Worm (Caenorhabditis elegans) whole organism, L4 larva: ENCODE data around the gene nas-8.

Experiments
- aha-1 ChIP-seq: fragments of 150-350 bp; peaks from one replicate; lab custom pipeline; 2014; ENCODE audit warnings: missing biosample characterization, missing genetic modification characterization
- ama-1 ChIP-seq: fragments of 150-350 bp; optimal IDR thresholded peaks from 2 replicates; lab custom pipeline; 2014; ENCODE audit warnings: inconsistent platforms, mixed read lengths
- arid-1 ChIP-seq: fragments of 200-800 bp; sonication (Bioruptor generic); conservative IDR thresholded peaks from 2 replicates; pipeline ENCODE4 v1.3.6; 2022; ENCODE audit warnings: missing genetic modification reagents, missing genetic modification characterization, missing compliant biosample characterization
- ceh-28 ChIP-seq: fragments of 150-350 bp; optimal IDR thresholded peaks from 2 replicates; lab custom pipeline; 2014; ENCODE audit warnings: missing biosample characterization, missing genetic modification reagents, missing genetic modification characterization
- daf-16 ChIP-seq, 3 experiments: sonication (generic microtip); optimal IDR thresholded peaks; 2 replicates each; lab custom pipeline; 2016 to 2017; ENCODE audit warnings: missing genetic modification characterization in 3 of 3, missing genetic modification reagents in 3 of 3, mild to moderate bottlenecking in 2 of 3, missing compliant biosample characterization in 2 of 3, missing biosample characterization in 1 of 3, moderate library complexity in 1 of 3
- daf-19 ChIP-seq: fragments of 200-800 bp; sonication (Bioruptor generic); conservative IDR thresholded peaks from 2 replicates; pipeline ENCODE4 v1.3.6; 2022; ENCODE audit warnings: missing genetic modification characterization, missing compliant biosample characterization
- dmd-6 ChIP-seq: fragments of 200-800 bp; sonication (Bioruptor generic); IDR thresholded peaks from 2 replicates; pipeline ENCODE4 v1.3.6; 2022; ENCODE audit warnings: missing genetic modification reagents, missing genetic modification characterization, missing compliant biosample characterization
- dmd-8 ChIP-seq: fragments of 200-800 bp; sonication (Bioruptor generic); IDR thresholded peaks from 2 replicates; pipeline ENCODE4 v1.3.6; 2022; ENCODE audit warnings: missing genetic modification characterization, missing compliant biosample characterization
- dpl-1 ChIP-seq: fragments of 150-350 bp; optimal IDR thresholded peaks from 2 replicates; lab custom pipeline; 2014; ENCODE audit warnings: missing biosample characterization, missing genetic modification reagents, missing genetic modification characterization
- duxl-1 ChIP-seq: sonication (generic microtip); optimal IDR thresholded peaks from 2 replicates; lab custom pipeline; 2016; ENCODE audit warnings: mild to moderate bottlenecking, missing genetic modification characterization, moderate library complexity, missing compliant biosample characterization; ENCODE audit not compliant: poor library complexity
- dve-1 ChIP-seq: sonication (generic microtip); optimal IDR thresholded peaks from 2 replicates; lab custom pipeline; 2017; ENCODE audit warnings: antibody characterized with exemption, mild to moderate bottlenecking, missing genetic modification characterization, missing compliant biosample characterization; ENCODE audit not compliant: insufficient read depth
- fkh-10 ChIP-seq: fragments of 150-350 bp; optimal IDR thresholded peaks from 2 replicates; lab custom pipeline; 2014; ENCODE audit warnings: missing biosample characterization, missing genetic modification reagents, missing genetic modification characterization
- hlh-11 ChIP-seq: fragments of 200-800 bp; sonication (Bioruptor generic); optimal IDR thresholded peaks from 2 replicates; lab custom pipeline; 2018; ENCODE audit warnings: mild to moderate bottlenecking, missing genetic modification characterization, missing compliant biosample characterization
- hlh-30 ChIP-seq: sonication (generic microtip); optimal IDR thresholded peaks from 2 replicates; lab custom pipeline; 2017; ENCODE audit warnings: antibody characterized with exemption, mild to moderate bottlenecking, missing genetic modification characterization, missing compliant biosample characterization; ENCODE audit not compliant: insufficient read depth
- jun-1 ChIP-seq: fragments of 150-350 bp; optimal IDR thresholded peaks from 2 replicates; lab custom pipeline; 2014; ENCODE audit warnings: missing biosample characterization, missing genetic modification reagents, missing genetic modification characterization
- lin-13 ChIP-seq: fragments of 150-350 bp; optimal IDR thresholded peaks from 2 replicates; lab custom pipeline; 2014; ENCODE audit warnings: missing biosample characterization, missing genetic modification reagents, missing genetic modification characterization
- lin-29 ChIP-seq: fragments of 200-800 bp; sonication (Bioruptor generic); IDR thresholded peaks from 2 replicates; pipeline ENCODE4 v1.3.6; 2022; ENCODE audit warnings: missing genetic modification reagents, missing genetic modification characterization, missing compliant biosample characterization
- lin-38 ChIP-seq: fragments of 200-800 bp; sonication (Bioruptor generic); IDR thresholded peaks from 2 replicates; pipeline ENCODE4 v1.3.6; 2022; ENCODE audit warnings: missing genetic modification reagents, missing genetic modification characterization, missing compliant biosample characterization
- lsy-2 ChIP-seq, 2 experiments: fragments of 150-350 bp in 1 of 2; sonication (generic microtip) in 1 of 2; optimal IDR thresholded peaks; 2 replicates each; lab custom pipeline; 2014 to 2017; ENCODE audit warnings: missing biosample characterization in 2 of 2, missing genetic modification characterization in 2 of 2
- madf-5 ChIP-seq, 2 experiments: fragments of 200-800 bp; sonication (Bioruptor generic); IDR thresholded peaks; 2 replicates each; pipeline ENCODE4 v1.3.6; 2022; ENCODE audit warnings: missing compliant biosample characterization in 2 of 2, missing genetic modification characterization in 2 of 2
- mep-1 ChIP-seq: fragments of 150-350 bp; sonication (generic microtip); optimal IDR thresholded peaks from 3 replicates; lab custom pipeline; 2014; ENCODE audit warnings: missing biosample characterization, missing genetic modification characterization
- mes-2 ChIP-seq: sonication (generic microtip); optimal IDR thresholded peaks from 2 replicates; lab custom pipeline; 2016; ENCODE audit warnings: missing genotype, mild to moderate bottlenecking, missing genetic modification characterization, missing compliant biosample characterization; ENCODE audit not compliant: poor library complexity, severe bottlenecking
- mxl-2 ChIP-seq: fragments of 200-800 bp; sonication (Bioruptor generic); conservative IDR thresholded peaks from 2 replicates; pipeline ENCODE4 v1.3.6; 2022; ENCODE audit warnings: missing genetic modification reagents, missing genetic modification characterization, missing compliant biosample characterization
- nhr-28 ChIP-seq: fragments of 150-350 bp; optimal IDR thresholded peaks from 2 replicates; lab custom pipeline; 2014; ENCODE audit warnings: missing biosample characterization, missing genetic modification characterization
- nhr-41 ChIP-seq: fragments of 200-800 bp; sonication (Bioruptor generic); IDR thresholded peaks from 2 replicates; pipeline ENCODE4 v1.3.6; 2022; ENCODE audit warnings: missing genetic modification reagents, missing genetic modification characterization, missing compliant biosample characterization
- nhr-48 ChIP-seq: sonication (generic microtip); optimal IDR thresholded peaks from 2 replicates; lab custom pipeline; 2016; ENCODE audit warnings: mild to moderate bottlenecking, missing genetic modification characterization, missing compliant biosample characterization
- nhr-77 ChIP-seq: fragments of 150-350 bp; optimal IDR thresholded peaks from 2 replicates; lab custom pipeline; 2014; ENCODE audit warnings: missing biosample characterization, missing genetic modification characterization
- pha-4 ChIP-seq, 2 experiments: fragments of 150-350 bp in 1 of 2; fragments of 200-800 bp in 1 of 2; sonication (Bioruptor generic) in 1 of 2; IDR thresholded peaks in 1 of 2; optimal IDR thresholded peaks in 1 of 2; 2 replicates each; pipeline versions ENCODE4 v1.3.6 to Lab custom; 2014 to 2022; ENCODE audit warnings: missing genetic modification characterization in 2 of 2, missing genetic modification reagents in 2 of 2, missing biosample characterization in 1 of 2, missing compliant biosample characterization in 1 of 2
- rbr-2 ChIP-seq: sonication (generic microtip); optimal IDR thresholded peaks from 2 replicates; lab custom pipeline; 2016; ENCODE audit warnings: missing genotype, missing genetic modification characterization, missing compliant biosample characterization
- set-16 ChIP-seq: fragments of 200-800 bp; sonication (Bioruptor generic); IDR thresholded peaks from 2 replicates; pipeline ENCODE4 v1.3.6; 2022; ENCODE audit warnings: missing genetic modification reagents, missing genetic modification characterization, missing compliant biosample characterization
- snpc-4 ChIP-seq: fragments of 150-350 bp; optimal IDR thresholded peaks from 2 replicates; lab custom pipeline; 2014; ENCODE audit warnings: missing biosample characterization, missing genetic modification characterization
- spr-1 ChIP-seq: sonication (generic microtip); optimal IDR thresholded peaks from 2 replicates; lab custom pipeline; 2016; ENCODE audit warnings: mild to moderate bottlenecking, missing genetic modification characterization, missing compliant biosample characterization
- tra-1 ChIP-seq: fragments of 200-800 bp; sonication (Bioruptor generic); IDR thresholded peaks from 2 replicates; pipeline ENCODE4 v1.3.6; 2022; ENCODE audit warnings: missing genetic modification reagents, missing genetic modification characterization, missing compliant biosample characterization
- unc-130 ChIP-seq: sonication (generic microtip); optimal IDR thresholded peaks from 2 replicates; lab custom pipeline; 2016; ENCODE audit warnings: missing genetic modification reagents, missing genetic modification characterization, missing compliant biosample characterization
- zfp-2 ChIP-seq: sonication (generic microtip); optimal IDR thresholded peaks from 2 replicates; lab custom pipeline; 2016; ENCODE audit warnings: mild to moderate bottlenecking, missing genetic modification characterization, missing compliant biosample characterization
- zfp-3 ChIP-seq: fragments of 200-800 bp; sonication (Bioruptor generic); conservative IDR thresholded peaks from 2 replicates; pipeline ENCODE4 v1.3.6; 2022; ENCODE audit warnings: missing genetic modification reagents, missing genetic modification characterization, missing compliant biosample characterization

nas-8 gene

DNA sequence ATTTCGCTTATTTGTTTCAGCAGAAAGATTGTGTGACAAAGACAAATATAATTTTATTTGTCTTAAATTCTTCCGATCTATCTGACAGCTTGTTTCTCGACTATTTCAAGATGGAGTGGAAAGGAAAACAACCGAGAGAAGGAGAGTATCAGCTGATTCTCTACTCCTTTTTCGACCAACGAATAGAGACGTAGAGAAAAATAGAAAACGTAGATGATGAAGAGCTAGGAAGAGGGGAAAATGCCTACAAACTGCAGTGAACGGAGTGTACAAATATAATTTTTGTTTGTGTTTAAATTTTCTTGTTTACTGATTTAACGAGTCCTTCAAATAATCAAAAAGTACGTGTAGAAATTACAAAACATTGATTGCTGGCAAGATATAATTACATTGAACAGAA, 33.0 kb downstream of the nas-8 start:
- peak; percentile 38 for TF ChIP-seq mep-1 (tag; lab: Kevin White, UChicago)
- no peak for TF ChIP-seq set-16 (GFP tag; lab: Robert Waterston, UW)
- peak; percentile 73 for TF ChIP-seq hlh-30 (tag; lab: Kevin White, UChicago)
- TF ChIP-seq nhr-28 (tag; lab: Kevin White, UChicago), result peak; percentile 57
- peak; percentile 29; the same call in 1 of the 2 replicates for TF ChIP-seq lin-38 (GFP tag; lab: Robert Waterston, UW)
- peak; percentile 25 for TF ChIP-seq dve-1
- TF ChIP-seq tra-1 (GFP tag; lab: Robert Waterston, UW), result no peak
- peak; percentile 69 for TF ChIP-seq hlh-11 (tag; lab: Kevin White, UChicago)
- peak in 1 of 2 experiments; percentile 64 for TF ChIP-seq lsy-2 (tag; optimal IDR thresholded peaks at IDR 0.05; lab: Kevin White, UChicago)
- TF ChIP-seq dmd-6, result no peak
- no peak for TF ChIP-seq daf-16 (GFP tag; optimal IDR thresholded peaks at IDR 0.05; lab: Kevin White, UChicago)
- peak; percentile 75 for TF ChIP-seq daf-16 (tag; optimal IDR thresholded peaks at IDR 0.05; lab: Kevin White, UChicago)
- no peak for TF ChIP-seq zfp-3 (GFP tag; lab: Robert Waterston, UW)
- TF ChIP-seq mes-2 (tag; lab: Kevin White, UChicago), result peak; percentile 6
- TF ChIP-seq lin-29, result no peak
- no peak for TF ChIP-seq dmd-8 (GFP tag; lab: Robert Waterston, UW)
- TF ChIP-seq daf-19 (GFP tag; lab: Robert Waterston, UW), result no peak
- no peak for TF ChIP-seq spr-1 (tag; lab: Kevin White, UChicago)
- TF ChIP-seq nhr-77 (tag; lab: Kevin White, UChicago), result peak; percentile 6
- peak; percentile 13 for TF ChIP-seq rbr-2
- TF ChIP-seq snpc-4 (tag; lab: Kevin White, UChicago), result no peak
- peak; percentile 15 for TF ChIP-seq fkh-10 (GFP tag; lab: Kevin White, UChicago)

DNA sequence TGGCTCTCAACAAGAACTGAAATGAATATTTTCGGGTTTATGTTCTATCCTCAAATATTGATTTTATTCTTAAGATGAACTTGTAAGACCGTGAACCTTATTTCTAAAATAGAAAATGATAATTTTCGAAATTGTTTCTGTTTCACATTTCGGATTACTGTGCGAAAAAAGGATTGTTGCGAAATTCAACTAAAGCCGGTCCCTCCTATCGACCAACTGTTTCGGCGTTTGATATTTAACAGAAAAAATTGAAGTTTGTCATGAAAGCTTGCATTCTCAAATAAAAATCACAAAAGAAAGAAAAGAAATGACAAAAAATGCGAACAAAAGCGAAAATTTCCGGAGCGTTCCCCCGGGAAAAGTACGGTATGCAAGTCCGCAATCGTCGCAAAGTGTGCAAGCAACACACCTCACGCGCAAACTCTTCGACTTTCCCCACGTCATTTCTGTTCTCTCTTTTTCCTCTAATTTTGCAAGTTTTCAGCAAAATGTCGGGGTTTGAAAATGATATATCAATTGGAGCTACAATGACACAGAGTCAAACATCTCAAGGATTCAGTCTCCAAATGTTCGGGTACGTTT, 34.4 kb downstream of the nas-8 start, which contains the start of gene C34D4.4:
Gene C34D4.4, plus strand, starts transcription at position 342 of the 582 bp plus-strand sequence.
- TF ChIP-seq dpl-1 (GFP tag; lab: Kevin White, UChicago), result peak; percentile 58
- peak; percentile 44 to 96 for TF ChIP-seq lsy-2 (tag; optimal IDR thresholded peaks at IDR 0.05; lab: Kevin White, UChicago)
- TF ChIP-seq mep-1 (tag; lab: Kevin White, UChicago), result peak; percentile 41
- TF ChIP-seq lin-13, result peak; percentile 27
- TF ChIP-seq aha-1, result peak; percentile 56
- no peak for TF ChIP-seq pha-4 (GFP tag; IDR thresholded peaks at IDR 0.05; lab: Robert Waterston, UW)
- TF ChIP-seq pha-4 (tag; optimal IDR thresholded peaks at IDR 0.05; lab: Kevin White, UChicago), result peak; percentile 13
- peak; percentile 1 for TF ChIP-seq hlh-30 (tag; lab: Kevin White, UChicago)
- no peak for TF ChIP-seq tra-1 (GFP tag; lab: Robert Waterston, UW)
- TF ChIP-seq nhr-28 (tag; lab: Kevin White, UChicago), result peak; percentile 5
- TF ChIP-seq ama-1 (lab: Kevin White, UChicago), result peak; percentile 46
- no peak for TF ChIP-seq lin-29
- 0 out of 2 replicates have a peak, but pooled peaks have one; percentile 37 for TF ChIP-seq arid-1 (GFP tag; lab: Robert Waterston, UW)
- TF ChIP-seq madf-5 (GFP tag; IDR thresholded peaks at IDR 0.05; lab: Robert Waterston, UW), result no peak
- TF ChIP-seq dmd-6, result 0 out of 2 replicates have a peak, but pooled peaks have one; percentile 15
- no peak for TF ChIP-seq daf-16 (GFP tag; optimal IDR thresholded peaks at IDR 0.05; lab: Kevin White, UChicago)
- peak; percentile 10 for TF ChIP-seq daf-16 (tag; optimal IDR thresholded peaks at IDR 0.05; lab: Kevin White, UChicago)
- TF ChIP-seq hlh-11 (tag; lab: Kevin White, UChicago), result peak; percentile 25
- no peak for TF ChIP-seq jun-1 (tag; lab: Kevin White, UChicago)
- TF ChIP-seq mes-2 (tag; lab: Kevin White, UChicago), result peak; percentile 52

DNA sequence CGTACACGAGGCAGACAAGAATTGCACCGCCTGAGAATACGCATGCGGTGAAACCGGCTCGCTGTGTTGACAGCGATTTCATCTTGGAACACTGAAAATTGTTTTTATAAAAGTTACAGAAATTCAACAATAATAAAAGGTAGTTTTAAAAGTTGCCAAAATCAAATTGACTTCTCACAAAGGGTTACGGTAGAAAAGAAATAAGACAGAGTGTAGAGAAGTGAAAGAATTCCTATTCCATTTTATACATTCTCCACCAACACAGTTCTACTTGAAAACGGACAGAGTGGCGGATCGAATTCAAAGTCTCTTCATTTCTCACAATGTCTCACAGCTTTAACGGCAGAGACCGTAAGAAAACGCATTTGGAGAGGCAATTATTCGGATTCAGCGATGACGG, 37.7 kb downstream of the nas-8 start, which contains the start of gene col-113:
Gene col-113, minus strand, starts transcription at position 101 of the 400 bp plus-strand sequence.
- TF ChIP-seq nhr-48 (tag; lab: Kevin White, UChicago), result no peak
- TF ChIP-seq lin-38 (GFP tag; lab: Robert Waterston, UW), result no peak
- TF ChIP-seq duxl-1, result no peak
- no peak for TF ChIP-seq aha-1
- TF ChIP-seq nhr-41, result no peak
- no peak for TF ChIP-seq mxl-2 (GFP tag; lab: Robert Waterston, UW)
- TF ChIP-seq zfp-2 (tag; lab: Kevin White, UChicago), result no peak
- no peak for TF ChIP-seq ceh-28
- TF ChIP-seq unc-130 (GFP tag; lab: Kevin White, UChicago), result no peak
